Fruit fly (Drosophila melanogaster): ENCODE results near the gene tilB.

Gene tilB

DNA sequence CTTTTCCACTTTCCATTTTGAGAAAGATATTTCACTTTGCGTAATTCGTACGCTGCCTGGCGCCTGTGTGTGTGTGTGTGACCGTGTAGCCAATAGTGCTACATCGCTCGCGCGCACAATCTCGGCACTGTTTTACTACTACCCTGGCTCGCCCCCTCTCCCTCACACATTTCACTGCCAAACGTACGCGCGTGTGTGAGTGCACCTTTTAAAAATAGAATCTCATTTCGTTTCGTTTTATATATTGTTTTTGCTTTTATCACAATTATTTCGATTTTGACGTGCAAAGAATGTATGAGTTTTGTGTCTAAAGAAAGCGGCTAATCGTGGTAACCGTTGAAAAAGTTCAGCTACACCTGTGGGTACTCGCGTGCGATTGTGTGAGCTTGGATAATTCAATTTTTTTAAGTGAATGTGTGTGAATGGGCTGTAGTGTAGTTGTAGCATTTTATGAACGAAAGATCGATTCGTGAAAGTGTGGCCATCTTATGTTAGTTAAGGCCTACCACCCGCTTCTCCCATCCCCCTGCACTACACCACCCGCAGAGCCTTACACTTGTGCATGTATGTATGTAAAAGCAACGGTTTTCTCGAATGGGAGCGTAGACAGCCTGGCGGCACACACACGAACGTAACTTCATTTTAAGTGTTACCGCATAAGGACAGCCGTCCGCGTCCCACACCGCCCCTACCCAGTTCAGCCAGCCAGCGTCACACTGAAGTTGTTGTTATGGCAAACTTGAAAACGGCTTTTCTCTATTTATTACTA is 6.8 kb downstream of the tilB start (continued):
- TF ChIP-seq ERR (GFP tag; optimal IDR thresholded peaks at IDR 0.05): peak; percentile 0
- TF ChIP-seq gfzf (GFP tag; optimal IDR thresholded peaks at IDR 0.05): peak; percentile 16
- no peak for TF ChIP-seq otp (GFP tag; IDR thresholded peaks at IDR 0.05)
- TF ChIP-seq Dip3 (GFP tag; optimal IDR thresholded peaks at IDR 0.05): no peak
- TF ChIP-seq CG10959 (GFP tag; IDR thresholded peaks at IDR 0.05): no peak
- no peak for TF ChIP-seq Gug (GFP tag; IDR thresholded peaks at IDR 0.05)
- TF ChIP-seq sug (tag; optimal IDR thresholded peaks at IDR 0.05): peak; percentile 54
- no peak for TF ChIP-seq CG2678 (tag; optimal IDR thresholded peaks at IDR 0.05)
- peak; percentile 89 for TF ChIP-seq cg (GFP tag; optimal IDR thresholded peaks at IDR 0.05)
- TF ChIP-seq Nf-YC (tag; optimal IDR thresholded peaks at IDR 0.05): peak; percentile 52
- no peak for TF ChIP-seq seq (GFP tag; IDR thresholded peaks at IDR 0.05)
- peak; percentile 10 for TF ChIP-seq CG8478 (optimal IDR thresholded peaks at IDR 0.05)
- peak; percentile 40 for TF ChIP-seq CG10543 (GFP tag; optimal IDR thresholded peaks at IDR 0.05)
- TF ChIP-seq Med (GFP tag): peak; percentile 73
- TF ChIP-seq CG10431 (GFP tag; optimal IDR thresholded peaks at IDR 0.05): no peak
- peak; percentile 28 for TF ChIP-seq ftz-f1 (GFP tag; optimal IDR thresholded peaks at IDR 0.05)
- TF ChIP-seq Fer2 (tag; optimal IDR thresholded peaks at IDR 0.05): no peak
- TF ChIP-seq gcm (GFP tag; optimal IDR thresholded peaks at IDR 0.05): peak; percentile 1
- peak in 1 of 2 experiments; percentile 83 for TF ChIP-seq Pdp1 (GFP tag; optimal IDR thresholded peaks at IDR 0.05)
- TF ChIP-seq CG2116 (GFP tag; optimal IDR thresholded peaks at IDR 0.05): no peak

dm6 chrX:22461218-22461760 is 11.8 kb downstream of the tilB start:
- TF ChIP-seq kah (GFP tag; optimal IDR thresholded peaks at IDR 0.05) (peak; percentile 28), CG13624 (GFP tag; optimal IDR thresholded peaks at IDR 0.05) (no peak), caup (GFP tag; optimal IDR thresholded peaks at IDR 0.05; ENCODE audit: severe bottlenecking) (no peak), knrl (GFP tag; IDR thresholded peaks at IDR 0.05; ENCODE audit: partially characterized antibody) (0 out of 3 replicates have a peak, but pooled peaks have one; percentile 10), otp (GFP tag; IDR thresholded peaks at IDR 0.05) (no peak), pita (GFP tag; optimal IDR thresholded peaks at IDR 0.05) (no peak), stwl (tag; optimal IDR thresholded peaks at IDR 0.05) (peak; percentile 2), chinmo (GFP tag; IDR thresholded peaks at IDR 0.05; ENCODE audit: partially characterized antibody) (0 out of 4 replicates have a peak, but pooled peaks have one; percentile 59), CG12236 (GFP tag; optimal IDR thresholded peaks at IDR 0.05) (no peak), yki (optimal IDR thresholded peaks at IDR 0.05) (no peak), Drgx (GFP tag; IDR thresholded peaks at IDR 0.05) (peak; percentile 42; the same call in 1 of the 2 replicates), Fer1 (GFP tag; optimal IDR thresholded peaks at IDR 0.05) (no peak), cg (GFP tag; optimal IDR thresholded peaks at IDR 0.05) (peak; percentile 50), CG3995 (GFP tag; optimal IDR thresholded peaks at IDR 0.05) (peak; percentile 96), D19B (GFP tag; optimal IDR thresholded peaks at IDR 0.05) (no peak), CG8478 (optimal IDR thresholded peaks at IDR 0.05) (peak; percentile 35)

DNA sequence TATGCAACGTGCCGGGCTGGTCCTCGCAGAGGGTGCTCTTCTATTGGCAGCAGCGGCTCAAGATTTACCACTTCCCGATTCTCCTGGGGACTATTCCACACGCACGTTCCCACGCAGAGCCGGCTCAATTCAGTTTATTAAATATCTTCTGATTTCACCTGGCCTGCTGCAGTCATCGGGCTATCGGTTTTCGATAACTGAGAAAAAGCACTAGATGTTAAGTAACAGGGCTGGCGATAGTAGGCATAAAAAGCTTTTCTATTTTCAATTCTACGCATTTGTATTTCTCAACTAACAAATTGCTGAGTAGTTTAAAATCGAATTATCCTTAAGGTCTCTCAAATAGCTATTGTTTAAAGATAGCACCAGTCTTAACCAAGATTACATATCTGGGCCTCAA is 22.3 kb downstream of the tilB start, which contains the start of gene CG14613:
TSS of gene CG14613 (minus strand) at position 203 of the 400 bp plus-strand sequence.
- TF ChIP-seq CG7928 (GFP tag; optimal IDR thresholded peaks at IDR 0.05): peak; percentile 80
- TF ChIP-seq unc-4 (GFP tag; IDR thresholded peaks at IDR 0.05; ENCODE audit: partially characterized antibody): 0 out of 2 replicates have a peak, but pooled peaks have one; percentile 36
- TF ChIP-seq MESR4 (GFP tag; optimal IDR thresholded peaks at IDR 0.05): peak; percentile 25
- TF ChIP-seq HLH4C (GFP tag; IDR thresholded peaks at IDR 0.05; ENCODE audit: partially characterized antibody): 0 out of 3 replicates have a peak, but pooled peaks have one; percentile 28
- TF ChIP-seq Rx (GFP tag; IDR thresholded peaks at IDR 0.05): no peak
- no peak for TF ChIP-seq Pdp1 (GFP tag; optimal IDR thresholded peaks at IDR 0.05)
- no peak for TF ChIP-seq pb (GFP tag; optimal IDR thresholded peaks at IDR 0.05)
- no peak for TF ChIP-seq chn (GFP tag; optimal IDR thresholded peaks at IDR 0.05)
- TF ChIP-seq CG34224 (GFP tag; IDR thresholded peaks at IDR 0.05; ENCODE audit: partially characterized antibody): 0 out of 3 replicates have a peak, but pooled peaks have one; percentile 22
- peak; percentile 27; the same call in 1 of the 2 replicates for TF ChIP-seq CG13287 (GFP tag; IDR thresholded peaks at IDR 0.05; ENCODE audit: partially characterized antibody)
- peak; percentile 63 for TF ChIP-seq Dref (GFP tag; IDR thresholded peaks at IDR 0.05)
- no peak for TF ChIP-seq jing (GFP tag; optimal IDR thresholded peaks at IDR 0.05)
- TF ChIP-seq CG10543 (GFP tag; optimal IDR thresholded peaks at IDR 0.05): no peak
- peak; percentile 47 for TF ChIP-seq sens (GFP tag)
- peak; percentile 30 for TF ChIP-seq pzg (GFP tag; optimal IDR thresholded peaks at IDR 0.05)
